Fruit fly (Drosophila melanogaster): ENCODE data around the gene scf.

DNA sequence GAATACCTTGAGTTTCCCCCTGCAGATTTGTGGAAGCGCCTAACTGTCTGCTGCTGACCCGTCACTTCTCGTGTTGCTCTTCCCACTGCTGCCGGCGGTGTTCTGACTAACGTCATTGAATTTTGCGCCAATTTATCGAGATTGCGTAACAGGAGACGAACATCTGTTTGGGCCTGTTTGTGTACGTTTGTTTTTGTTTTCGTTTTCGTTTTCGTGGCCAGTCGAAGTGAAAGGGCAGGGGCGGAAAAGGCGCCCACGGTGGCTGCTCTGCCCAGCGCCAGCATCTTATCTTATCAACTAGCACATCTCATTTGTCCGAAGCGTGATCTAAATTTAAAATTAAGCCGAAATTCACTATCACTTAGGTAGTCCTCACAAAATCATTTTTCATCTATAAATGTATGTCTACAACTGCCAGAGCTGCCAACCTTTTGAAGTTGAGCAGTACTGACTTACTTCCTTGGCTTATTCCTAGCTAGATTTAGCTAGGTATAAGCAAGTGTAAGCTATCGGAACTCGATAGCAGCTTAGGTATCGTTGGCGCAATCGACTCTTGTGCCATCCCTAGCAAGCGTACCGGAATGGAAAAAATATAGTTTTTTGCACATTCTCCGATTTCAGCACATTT is 8.6 kb downstream of the scf start, which contains the start of the genes Ctr9 and Nt5a:
- TF ChIP-seq usp (GFP tag; optimal IDR thresholded peaks at IDR 0.05) (no peak), CG8478 (optimal IDR thresholded peaks at IDR 0.05) (no peak), Dll (optimal IDR thresholded peaks at IDR 0.05) (no peak), psq (optimal IDR thresholded peaks at IDR 0.05) (no peak)
